Fruit fly (Drosophila melanogaster): Measurements from ENCODE around the gene eIF5.

DNA sequence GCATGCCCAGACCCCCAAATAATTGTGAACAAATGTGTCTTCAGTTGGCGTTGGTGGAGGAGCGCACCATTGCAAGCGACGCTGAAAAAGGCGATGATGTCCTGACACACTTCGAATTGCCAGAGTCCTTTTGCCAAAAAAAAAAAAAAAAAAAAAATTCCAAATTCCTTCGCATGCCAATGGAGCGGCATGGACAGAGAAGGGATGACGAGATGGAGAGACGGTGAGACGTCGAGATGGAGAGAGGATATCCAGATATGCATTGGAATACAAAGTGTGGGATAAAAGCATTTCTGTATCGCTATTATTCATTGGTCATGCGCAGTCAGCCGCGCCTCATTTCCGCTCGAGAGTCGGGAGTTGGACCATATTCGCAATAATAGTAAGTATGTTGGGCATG is 20.2 kb downstream of the eIF5 start:
- TF ChIP-seq rn (GFP tag; IDR thresholded peaks at IDR 0.05) (no peak), gl (tag; optimal IDR thresholded peaks at IDR 0.05) (no peak), CG14655 (GFP tag; optimal IDR thresholded peaks at IDR 0.05) (no peak), CG10348 (GFP tag; IDR thresholded peaks at IDR 0.05) (no peak), CG15710 (tag; optimal IDR thresholded peaks at IDR 0.05) (no peak), Snoo (tag; optimal IDR thresholded peaks at IDR 0.05) (no peak), fd96Ca (GFP tag; IDR thresholded peaks at IDR 0.05) (no peak), CG34367 (tag; optimal IDR thresholded peaks at IDR 0.05) (no peak), CG13204 (GFP tag; optimal IDR thresholded peaks at IDR 0.05) (no peak)
